Fruit fly (Drosophila melanogaster) whole organism, wandering third instar larva: ENCODE measurements around the gene CG14892.

ENCODE experiments used
- Abd-B ChIP-seq: fragments of >200 bp; optimal IDR thresholded peaks from 2 replicates; lab custom pipeline; 2017; ENCODE audit warnings: missing biosample characterization, missing genetic modification characterization
- CG32264 ChIP-seq: fragments of 200-800 bp; sonication (Bioruptor generic); optimal IDR thresholded peaks from 2 replicates; lab custom pipeline; 2016; ENCODE audit warnings: missing biosample characterization, missing genetic modification characterization
- CrebA ChIP-seq: fragments of 200-800 bp; sonication (Bioruptor generic); optimal IDR thresholded peaks from 2 replicates; lab custom pipeline; 2016; ENCODE audit warnings: missing biosample characterization, mild to moderate bottlenecking, missing genetic modification characterization, borderline replicate concordance
- Dif ChIP-seq: fragments of 200-275, 200-300 bp; sonication (Bioruptor generic); optimal IDR thresholded peaks from 2 replicates; lab custom pipeline; 2018; ENCODE audit warnings: missing biosample characterization, missing genetic modification characterization; ENCODE audit not compliant: partially characterized antibody
- GATAd ChIP-seq: sonication (Bioruptor generic); optimal IDR thresholded peaks from 2 replicates; lab custom pipeline; 2016; ENCODE audit warnings: missing biosample characterization, missing genetic modification characterization
- HLH106 ChIP-seq: fragments of 200-800 bp; optimal IDR thresholded peaks from 3 replicates; lab custom pipeline; 2019; ENCODE audit warnings: missing biosample characterization, mild to moderate bottlenecking, missing genetic modification characterization, moderate library complexity
- Hnf4 ChIP-seq: fragments of 200-800 bp; sonication (Bioruptor generic); optimal IDR thresholded peaks from 2 replicates; lab custom pipeline; 2016; ENCODE audit warnings: missing biosample characterization, mild to moderate bottlenecking, missing genetic modification characterization
- Hr83 ChIP-seq: fragments of 200-300 bp; sonication (Bioruptor generic); optimal IDR thresholded peaks from 2 replicates; lab custom pipeline; 2016; ENCODE audit warnings: missing biosample characterization, mild to moderate bottlenecking, missing genetic modification characterization, moderate library complexity; ENCODE audit not compliant: poor library complexity, severe bottlenecking
- Jra ChIP-seq: sonication (Bioruptor generic); optimal IDR thresholded peaks from 2 replicates; lab custom pipeline; 2016; ENCODE audit warnings: missing biosample characterization, missing genetic modification characterization
- Mio ChIP-seq: sonication (Bioruptor generic); optimal IDR thresholded peaks from 2 replicates; lab custom pipeline; 2016; ENCODE audit warnings: missing biosample characterization, missing genetic modification characterization
- Myc ChIP-seq: fragments of >200 bp; optimal IDR thresholded peaks from 2 replicates; lab custom pipeline; 2017
- OdsH ChIP-seq: fragments of 200-800 bp; sonication (Bioruptor generic); optimal IDR thresholded peaks from 2 replicates; lab custom pipeline; 2016; ENCODE audit warnings: missing biosample characterization, mild to moderate bottlenecking, missing genetic modification characterization
- Rel ChIP-seq, 2 experiments: fragments of 200-800 bp; sonication (Bioruptor generic) in 1 of 2; optimal IDR thresholded peaks; 2 replicates in 1 of 2; 3 replicates in 1 of 2; lab custom pipeline; 2016 to 2019; ENCODE audit warnings: mild to moderate bottlenecking in 2 of 2, missing biosample characterization in 2 of 2, missing genetic modification characterization in 2 of 2, moderate library complexity in 1 of 2
- Vsx2 ChIP-seq: fragments of 200-300, 225-300 bp; sonication (Bioruptor generic); optimal IDR thresholded peaks from 2 replicates; lab custom pipeline; 2018; ENCODE audit warnings: missing biosample characterization, missing genetic modification characterization; ENCODE audit not compliant: partially characterized antibody
- br ChIP-seq: fragments of 200-800 bp; sonication (Bioruptor generic); optimal IDR thresholded peaks from 2 replicates; lab custom pipeline; 2016; ENCODE audit warnings: missing biosample characterization, missing genetic modification characterization
- brk ChIP-seq: fragments of 200-800 bp; sonication (Bioruptor generic); optimal IDR thresholded peaks from 2 replicates; lab custom pipeline; 2016; ENCODE audit warnings: missing biosample characterization, mild to moderate bottlenecking, missing genetic modification characterization
- dl ChIP-seq, 2 experiments: fragments of 175-275, 200-275 bp in 1 of 2; fragments of 200-275 bp in 1 of 2; sonication (Bioruptor generic); optimal IDR thresholded peaks; lab custom pipeline; 2018; ENCODE audit warnings: mild to moderate bottlenecking in 2 of 2, missing biosample characterization in 2 of 2, missing genetic modification characterization in 2 of 2, moderate library complexity in 2 of 2; ENCODE audit not compliant: partially characterized antibody in 2 of 2, insufficient read depth in 1 of 2
- dmrt93B ChIP-seq: fragments of 200-800 bp; sonication (Bioruptor generic); optimal IDR thresholded peaks from 2 replicates; lab custom pipeline; 2018; ENCODE audit warnings: missing biosample characterization, mild to moderate bottlenecking, missing genetic modification characterization
- ey ChIP-seq: fragments of 200-800 bp; sonication (Bioruptor generic); optimal IDR thresholded peaks from 2 replicates; lab custom pipeline; 2016; ENCODE audit warnings: missing biosample characterization, missing genetic modification characterization
- foxo ChIP-seq, 2 experiments: fragments of 200-800 bp; sonication (Bioruptor generic); optimal IDR thresholded peaks; 2 replicates in 1 of 2; 3 replicates in 1 of 2; lab custom pipeline; 2016 to 2017; ENCODE audit warnings: missing biosample characterization in 2 of 2, missing genetic modification characterization in 2 of 2
- fru ChIP-seq: fragments of 200-800 bp; sonication (Bioruptor generic); optimal IDR thresholded peaks from 3 replicates; lab custom pipeline; 2016; ENCODE audit warnings: missing biosample characterization, mild to moderate bottlenecking, missing genetic modification characterization
- jim ChIP-seq: fragments of 175-275, 200-325 bp; sonication (Bioruptor generic); optimal IDR thresholded peaks from 2 replicates; lab custom pipeline; 2016; ENCODE audit warnings: missing biosample characterization, mild to moderate bottlenecking, missing genetic modification characterization
- lola ChIP-seq: fragments of >200 bp; optimal IDR thresholded peaks from 2 replicates; lab custom pipeline; 2017; ENCODE audit warnings: missing biosample characterization, missing genetic modification characterization
- pan ChIP-seq: fragments of >200 bp; optimal IDR thresholded peaks from 2 replicates; lab custom pipeline; 2017
- psq ChIP-seq: fragments of 200-800 bp; sonication (Bioruptor generic); optimal IDR thresholded peaks from 3 replicates; lab custom pipeline; 2017; ENCODE audit warnings: missing biosample characterization, mild to moderate bottlenecking, missing genetic modification characterization, moderate library complexity
- sage ChIP-seq: fragments of 200-800 bp; sonication (Bioruptor generic); optimal IDR thresholded peaks from 2 replicates; lab custom pipeline; 2016; ENCODE audit warnings: missing biosample characterization, mild to moderate bottlenecking, missing genetic modification characterization
- sv ChIP-seq: fragments of 200-800 bp; sonication (Bioruptor generic); optimal IDR thresholded peaks from 3 replicates; lab custom pipeline; 2016; ENCODE audit warnings: missing biosample characterization, missing genetic modification characterization
- tai ChIP-seq: sonication (Bioruptor generic); optimal IDR thresholded peaks from 2 replicates; lab custom pipeline; 2016; ENCODE audit warnings: missing biosample characterization, missing genetic modification characterization
- usp ChIP-seq: fragments of >200 bp; optimal IDR thresholded peaks from 2 replicates; lab custom pipeline; 2017; ENCODE audit warnings: missing biosample characterization, missing genetic modification characterization
- woc ChIP-seq: sonication (Bioruptor generic); optimal IDR thresholded peaks from 2 replicates; lab custom pipeline; 2016; ENCODE audit warnings: missing biosample characterization, mild to moderate bottlenecking, missing genetic modification characterization

Gene CG14892

dm6 chr3R:16617650-16618049, 23.4 kb downstream of the CG14892 start, which contains the start of gene CG17560:
Gene CG17560, plus strand, starts transcription at chr3R:16617950.
- TF ChIP-seq lola (GFP tag; lab: Kevin White, UChicago): no peak
- TF ChIP-seq Mio (GFP tag; lab: Kevin White, UChicago): no peak
- no peak for TF ChIP-seq pan (lab: Kevin White, UChicago)
- TF ChIP-seq GATAd: no peak
- TF ChIP-seq fru (GFP tag; lab: Kevin White, UChicago): no peak
- no peak for TF ChIP-seq Abd-B
- TF ChIP-seq foxo (GFP tag; optimal IDR thresholded peaks at IDR 0.05; lab: Kevin White, UChicago): no peak
- TF ChIP-seq psq: no peak
- no peak for TF ChIP-seq usp
- TF ChIP-seq HLH106 (tag; lab: Kevin White, UChicago): no peak
- TF ChIP-seq brk (GFP tag; lab: Kevin White, UChicago): no peak
- no peak for TF ChIP-seq Dif (GFP tag; lab: Kevin White, UChicago)
- TF ChIP-seq CrebA (GFP tag; lab: Kevin White, UChicago): no peak
- TF ChIP-seq br (GFP tag; lab: Kevin White, UChicago): no peak
- TF ChIP-seq sv (GFP tag; lab: Kevin White, UChicago): no peak
- TF ChIP-seq jim (GFP tag; lab: Kevin White, UChicago): no peak
- TF ChIP-seq Vsx2: no peak
- no peak for TF ChIP-seq dl (GFP tag; optimal IDR thresholded peaks at IDR 0.05; lab: Kevin White, UChicago; ENCODE audit: insufficient read depth in 1 of 2, partially characterized antibody in 2 of 2)

dm6 chr3R:16620478-16620877, 26.3 kb downstream of the CG14892 start, which contains the start of gene CG14893:
Gene CG14893, plus strand, starts transcription at chr3R:16620778.
- TF ChIP-seq OdsH (GFP tag; lab: Kevin White, UChicago): no peak
- TF ChIP-seq foxo (GFP tag; optimal IDR thresholded peaks at IDR 0.05; lab: Kevin White, UChicago): no peak
- no peak for TF ChIP-seq pan (lab: Kevin White, UChicago)
- TF ChIP-seq dmrt93B (GFP tag; lab: Kevin White, UChicago): no peak
- no peak for TF ChIP-seq brk (GFP tag; lab: Kevin White, UChicago)
- no peak for TF ChIP-seq sv (GFP tag; lab: Kevin White, UChicago)

DNA sequence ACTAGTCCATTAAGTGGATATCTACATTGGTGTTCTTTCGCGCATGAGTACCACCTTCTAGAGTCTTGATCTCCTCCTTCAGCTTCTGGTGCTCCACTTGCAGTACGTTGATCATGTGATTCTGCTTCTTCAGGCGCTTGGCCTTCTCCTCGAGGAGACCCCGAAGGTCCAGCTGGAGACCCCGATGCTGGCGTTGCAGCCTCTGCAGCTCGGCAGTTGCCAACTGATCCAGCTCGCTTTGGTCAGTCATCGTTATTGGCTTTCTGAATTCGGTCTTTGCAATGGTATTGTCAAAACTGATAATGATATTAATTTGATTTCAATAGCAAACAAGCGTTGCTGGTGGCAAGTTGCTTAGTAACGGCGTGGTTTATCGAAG, 30.1 kb downstream of the CG14892 start, which contains the start of gene Ccdc114:
Ccdc114 (minus strand) TSS at position 347 of the 379 bp plus-strand sequence.
- TF ChIP-seq foxo (GFP tag; optimal IDR thresholded peaks at IDR 0.05; lab: Kevin White, UChicago) (no peak), Abd-B (no peak), CG32264 (GFP tag; lab: Kevin White, UChicago) (no peak), lola (GFP tag; lab: Kevin White, UChicago) (no peak), brk (GFP tag; lab: Kevin White, UChicago) (no peak), ey (no peak), Hr83 (no peak), Hnf4 (no peak), jim (GFP tag; lab: Kevin White, UChicago) (no peak), Rel (GFP tag; optimal IDR thresholded peaks at IDR 0.05; lab: Kevin White, UChicago) (no peak), Rel (tag; optimal IDR thresholded peaks at IDR 0.05; lab: Kevin White, UChicago) (no peak), fru (GFP tag; lab: Kevin White, UChicago) (no peak), Mio (GFP tag; lab: Kevin White, UChicago) (no peak), tai (GFP tag; lab: Kevin White, UChicago) (no peak), Jra (GFP tag; lab: Kevin White, UChicago) (no peak)

- TF ChIP-seq Dif (GFP tag; lab: Kevin White, UChicago) (peak; percentile 6), sage (GFP tag; lab: Kevin White, UChicago) (peak; percentile 4), HLH106 (tag; lab: Kevin White, UChicago) (no peak), Vsx2 (peak; percentile 28), fru (GFP tag; lab: Kevin White, UChicago) (peak; percentile 56), Abd-B (no peak), Myc (lab: Kevin White, UChicago) (peak; percentile 47), sv (GFP tag; lab: Kevin White, UChicago) (peak; percentile 26), woc (GFP tag; lab: Kevin White, UChicago) (peak; percentile 21), OdsH (GFP tag; lab: Kevin White, UChicago) (no peak), lola (GFP tag; lab: Kevin White, UChicago) (no peak), jim (GFP tag; lab: Kevin White, UChicago) (no peak)
Observed at dm6 chr3R:16624750-16625549, 30.7 kb downstream of the CG14892 start, which contains the start of gene Fas1. Gene Fas1, plus strand, starts transcription at chr3R:16625238.
